Worm (Caenorhabditis elegans) whole organism, L2 larva: ENCODE results near the gene best-4.
A peak's percentile ranks its signal among the peaks of the same experiment; 100 is the strongest.

Experiments
- C34F6.9 ChIP-seq: fragments of 150-350 bp; optimal IDR thresholded peaks from 2 replicates; lab custom pipeline; 2014; ENCODE audit warnings: missing biosample characterization, missing genetic modification characterization
- F13H6.1 ChIP-seq: sonication (generic microtip); optimal IDR thresholded peaks from 2 replicates; lab custom pipeline; 2016; ENCODE audit warnings: missing genetic modification characterization, missing compliant biosample characterization
- R02D3.7 ChIP-seq: fragments of 150-350 bp; optimal IDR thresholded peaks from 2 replicates; lab custom pipeline; 2014; ENCODE audit warnings: missing biosample characterization, missing genetic modification characterization
- ZK546.5 ChIP-seq: sonication (generic microtip); optimal IDR thresholded peaks from 2 replicates; lab custom pipeline; 2017; ENCODE audit warnings: missing biosample characterization, missing genetic modification characterization
- ama-1 ChIP-seq: fragments of 150-350 bp; optimal IDR thresholded peaks from 2 replicates; lab custom pipeline; 2018; ENCODE audit warnings: inconsistent platforms
- ceh-16 ChIP-seq: fragments of 150-350 bp; optimal IDR thresholded peaks from 2 replicates; lab custom pipeline; 2014; ENCODE audit warnings: missing biosample characterization, missing genetic modification characterization
- crh-2 ChIP-seq: sonication (generic microtip); optimal IDR thresholded peaks from 2 replicates; lab custom pipeline; 2017; ENCODE audit warnings: missing biosample characterization, missing genetic modification characterization
- egl-27 ChIP-seq: sonication (generic microtip); optimal IDR thresholded peaks from 3 replicates; lab custom pipeline; 2017; ENCODE audit warnings: missing biosample characterization, missing genetic modification reagents, missing genetic modification characterization
- elt-3 ChIP-seq: sonication (generic microtip); optimal IDR thresholded peaks from 2 replicates; lab custom pipeline; 2017; ENCODE audit warnings: missing biosample characterization, missing genetic modification characterization
- fos-1 ChIP-seq: fragments of 150-350 bp; optimal IDR thresholded peaks from 2 replicates; lab custom pipeline; 2014; ENCODE audit warnings: missing biosample characterization, missing genetic modification characterization
- gmeb-1 ChIP-seq: fragments of 150-350 bp; optimal IDR thresholded peaks from 2 replicates; lab custom pipeline; 2014; ENCODE audit warnings: missing biosample characterization, missing genetic modification characterization
- lin-11 ChIP-seq: fragments of 150-350 bp; sonication (generic microtip); optimal IDR thresholded peaks from 2 replicates; lab custom pipeline; 2014; ENCODE audit warnings: missing biosample characterization, missing genetic modification characterization, inconsistent platforms, mixed read lengths
- lin-13 ChIP-seq: fragments of 150-350 bp; optimal IDR thresholded peaks from 2 replicates; lab custom pipeline; 2014; ENCODE audit warnings: missing biosample characterization, missing genetic modification reagents, missing genetic modification characterization
- lin-39 ChIP-seq: fragments of 150-350 bp; optimal IDR thresholded peaks from 2 replicates; lab custom pipeline; 2014; ENCODE audit warnings: missing biosample characterization, missing genetic modification reagents, missing genetic modification characterization
- lsy-2 ChIP-seq, 2 experiments: fragments of 150-350 bp in 1 of 2; sonication (generic microtip) in 1 of 2; optimal IDR thresholded peaks; 2 replicates each; lab custom pipeline; 2014 to 2017; ENCODE audit warnings: missing biosample characterization in 2 of 2, missing genetic modification characterization in 2 of 2
- mbf-1 ChIP-seq: sonication (generic microtip); optimal IDR thresholded peaks from 2 replicates; lab custom pipeline; 2017; ENCODE audit warnings: missing biosample characterization, missing genetic modification characterization
- mdl-1 ChIP-seq, 2 experiments: fragments of 150-350 bp in 1 of 2; sonication (generic microtip) in 1 of 2; optimal IDR thresholded peaks; 2 replicates each; lab custom pipeline; 2017; ENCODE audit warnings: missing biosample characterization in 2 of 2, missing genetic modification characterization in 2 of 2
- nhr-10 ChIP-seq: sonication (generic microtip); optimal IDR thresholded peaks from 2 replicates; lab custom pipeline; 2017; ENCODE audit warnings: missing biosample characterization, missing genetic modification characterization
- nhr-11 ChIP-seq: fragments of 150-350 bp; optimal IDR thresholded peaks from 2 replicates; lab custom pipeline; 2014; ENCODE audit warnings: missing biosample characterization, missing genetic modification characterization
- nhr-12 ChIP-seq: fragments of 150-350 bp; optimal IDR thresholded peaks from 2 replicates; lab custom pipeline; 2014; ENCODE audit warnings: missing biosample characterization, missing genetic modification characterization
- nhr-129 ChIP-seq: fragments of 150-350 bp; optimal IDR thresholded peaks from 2 replicates; lab custom pipeline; 2014; ENCODE audit warnings: missing biosample characterization, missing genetic modification characterization
- nhr-21 ChIP-seq: fragments of 150-350 bp; optimal IDR thresholded peaks from 2 replicates; lab custom pipeline; 2014; ENCODE audit warnings: missing biosample characterization, missing genetic modification characterization
- nhr-23 ChIP-seq: fragments of 150-350 bp; optimal IDR thresholded peaks from 2 replicates; lab custom pipeline; 2014; ENCODE audit warnings: missing biosample characterization, missing genetic modification reagents, missing genetic modification characterization
- nhr-25 ChIP-seq: fragments of 150-350 bp; sonication (generic microtip); optimal IDR thresholded peaks from 3 replicates; lab custom pipeline; 2014; ENCODE audit warnings: missing biosample characterization, missing genetic modification characterization
- nhr-6 ChIP-seq: fragments of 150-350 bp; optimal IDR thresholded peaks from 2 replicates; lab custom pipeline; 2014; ENCODE audit warnings: missing biosample characterization, missing genetic modification characterization
- sem-4 ChIP-seq: fragments of 150-350 bp; optimal IDR thresholded peaks from 2 replicates; lab custom pipeline; 2014; ENCODE audit warnings: missing biosample characterization, missing genetic modification reagents, missing genetic modification characterization
- skn-1 ChIP-seq: sonication (generic microtip); optimal IDR thresholded peaks from 2 replicates; lab custom pipeline; 2017; ENCODE audit warnings: missing biosample characterization, missing genetic modification characterization
- sma-3 ChIP-seq: sonication (generic microtip); optimal IDR thresholded peaks from 2 replicates; lab custom pipeline; 2016; ENCODE audit warnings: missing genetic modification reagents, missing genetic modification characterization, missing compliant biosample characterization
- sma-9 ChIP-seq, 2 experiments: fragments of 150-350 bp in 1 of 2; sonication (generic microtip) in 1 of 2; optimal IDR thresholded peaks; 2 replicates each; lab custom pipeline; 2014 to 2016; ENCODE audit warnings: missing genetic modification characterization in 2 of 2, mild to moderate bottlenecking in 1 of 2, missing biosample characterization in 1 of 2, missing compliant biosample characterization in 1 of 2, missing genetic modification reagents in 1 of 2, moderate library complexity in 1 of 2
- snpc-4 ChIP-seq: fragments of 150-350 bp; optimal IDR thresholded peaks from 2 replicates; lab custom pipeline; 2014; ENCODE audit warnings: missing biosample characterization, missing genetic modification characterization
- unc-39 ChIP-seq: fragments of 150-350 bp; optimal IDR thresholded peaks from 2 replicates; lab custom pipeline; 2014; ENCODE audit warnings: missing biosample characterization, missing genetic modification characterization
- unc-55 ChIP-seq: fragments of 150-350 bp; sonication (generic microtip); optimal IDR thresholded peaks from 3 replicates; lab custom pipeline; 2014; ENCODE audit warnings: missing biosample characterization, missing genetic modification reagents, missing genetic modification characterization
- unc-62 ChIP-seq: fragments of 150-350 bp; optimal IDR thresholded peaks from 2 replicates; lab custom pipeline; 2014; ENCODE audit warnings: missing biosample characterization, missing genetic modification reagents, missing genetic modification characterization
- zag-1 ChIP-seq: fragments of 150-350 bp; optimal IDR thresholded peaks from 2 replicates; lab custom pipeline; 2014; ENCODE audit warnings: missing biosample characterization, missing genetic modification characterization
- ztf-11 ChIP-seq: sonication (generic microtip); optimal IDR thresholded peaks from 2 replicates; lab custom pipeline; 2017; ENCODE audit warnings: missing biosample characterization, missing genetic modification characterization

Gene best-4

ce11 chrII:23739-24138 is 12.1 kb upstream of the best-4 start:
- TF ChIP-seq unc-39 (tag; lab: Kevin White, UChicago) (no peak), crh-2 (tag; lab: Kevin White, UChicago) (no peak), ceh-16 (no peak), unc-62 (GFP tag; lab: Kevin White, UChicago) (no peak), lsy-2 (tag; optimal IDR thresholded peaks at IDR 0.05; lab: Kevin White, UChicago) (no peak), ama-1 (lab: Kevin White, UChicago) (peak; percentile 62), elt-3 (peak; percentile 27), skn-1 (no peak)

ce11 chrII:23025-23424 is 11.3 kb upstream of the best-4 start, which contains the start of gene sqt-2:
sqt-2 (plus strand) TSS chrII:23325.
- TF ChIP-seq nhr-23 (tag; lab: Kevin White, UChicago) (no peak), unc-39 (tag; lab: Kevin White, UChicago) (no peak), nhr-21 (peak; percentile 25), lin-13 (GFP tag; lab: Kevin White, UChicago) (no peak), nhr-6 (tag; lab: Kevin White, UChicago) (peak; percentile 37), mdl-1 (tag; optimal IDR thresholded peaks at IDR 0.05; lab: Kevin White, UChicago) (no peak), C34F6.9 (no peak), nhr-129 (no peak), nhr-10 (tag; lab: Kevin White, UChicago) (no peak), ama-1 (lab: Kevin White, UChicago) (peak; percentile 13), sem-4 (no peak), mbf-1 (no peak), skn-1 (no peak)

- TF ChIP-seq nhr-11 (tag; lab: Kevin White, UChicago): no peak
- peak; percentile 59 for TF ChIP-seq nhr-6 (tag; lab: Kevin White, UChicago)
- TF ChIP-seq snpc-4: no peak
- no peak for TF ChIP-seq ama-1 (lab: Kevin White, UChicago)
- no peak for TF ChIP-seq lin-39 (tag; lab: Kevin White, UChicago)
- no peak for TF ChIP-seq ceh-16
Observed at ce11 chrII:21953-22352, 10.3 kb upstream of the best-4 start.

- TF ChIP-seq sem-4 (no peak), gmeb-1 (tag; lab: Kevin White, UChicago) (no peak), nhr-10 (tag; lab: Kevin White, UChicago) (no peak), nhr-11 (tag; lab: Kevin White, UChicago) (no peak), F13H6.1 (tag; lab: Kevin White, UChicago) (no peak), R02D3.7 (tag; lab: Kevin White, UChicago) (no peak), skn-1 (no peak), elt-3 (no peak)
Observed at ce11 chrII:19238-19637, 7.6 kb upstream of the best-4 start, which contains the start of gene gmeb-1. gmeb-1 (plus strand) TSS chrII:19538.

- TF ChIP-seq C34F6.9: peak; percentile 85
- TF ChIP-seq F13H6.1 (tag; lab: Kevin White, UChicago): peak; percentile 79
- peak; percentile 32 for TF ChIP-seq lin-11 (tag; lab: Kevin White, UChicago)
- no peak for TF ChIP-seq nhr-12 (tag; lab: Kevin White, UChicago)
- peak; percentile 57 for TF ChIP-seq egl-27 (tag; lab: Kevin White, UChicago)
- TF ChIP-seq lsy-2 (tag; optimal IDR thresholded peaks at IDR 0.05; lab: Kevin White, UChicago): peak; percentile 38 to 66
- peak; percentile 69 for TF ChIP-seq lin-13 (GFP tag; lab: Kevin White, UChicago)
- TF ChIP-seq sem-4: peak; percentile 42
- TF ChIP-seq nhr-25 (tag; lab: Kevin White, UChicago): peak; percentile 82
- no peak for TF ChIP-seq nhr-10 (tag; lab: Kevin White, UChicago)
- no peak for TF ChIP-seq ama-1 (lab: Kevin White, UChicago)
- TF ChIP-seq zag-1 (tag; lab: Kevin White, UChicago): peak; percentile 41
- peak; percentile 93 for TF ChIP-seq crh-2 (tag; lab: Kevin White, UChicago)
- TF ChIP-seq ZK546.5 (tag; lab: Kevin White, UChicago): no peak
- peak; percentile 70 for TF ChIP-seq nhr-21
- TF ChIP-seq nhr-129: peak; percentile 86
- TF ChIP-seq unc-55 (GFP tag; lab: Kevin White, UChicago): peak; percentile 82
- no peak for TF ChIP-seq ztf-11 (tag; lab: Kevin White, UChicago)
- TF ChIP-seq nhr-6 (tag; lab: Kevin White, UChicago): peak; percentile 98
- no peak for TF ChIP-seq unc-62 (GFP tag; lab: Kevin White, UChicago)
- TF ChIP-seq sma-9 (GFP tag; optimal IDR thresholded peaks at IDR 0.05; lab: Kevin White, UChicago): peak; percentile 59
- no peak for TF ChIP-seq sma-9 (tag; optimal IDR thresholded peaks at IDR 0.05; lab: Kevin White, UChicago)
- peak; percentile 30 for TF ChIP-seq sma-3 (GFP tag; lab: Kevin White, UChicago)
- TF ChIP-seq mdl-1 (tag; optimal IDR thresholded peaks at IDR 0.05; lab: Kevin White, UChicago): peak; percentile 40 to 83
- peak; percentile 74 for TF ChIP-seq fos-1
- no peak for TF ChIP-seq nhr-11 (tag; lab: Kevin White, UChicago)
Observed at ce11 chrII:18787-19186, 7.1 kb upstream of the best-4 start.
